Fruit fly (Drosophila melanogaster): ENCODE results near the gene Nup43.

Nup43 gene

DNA sequence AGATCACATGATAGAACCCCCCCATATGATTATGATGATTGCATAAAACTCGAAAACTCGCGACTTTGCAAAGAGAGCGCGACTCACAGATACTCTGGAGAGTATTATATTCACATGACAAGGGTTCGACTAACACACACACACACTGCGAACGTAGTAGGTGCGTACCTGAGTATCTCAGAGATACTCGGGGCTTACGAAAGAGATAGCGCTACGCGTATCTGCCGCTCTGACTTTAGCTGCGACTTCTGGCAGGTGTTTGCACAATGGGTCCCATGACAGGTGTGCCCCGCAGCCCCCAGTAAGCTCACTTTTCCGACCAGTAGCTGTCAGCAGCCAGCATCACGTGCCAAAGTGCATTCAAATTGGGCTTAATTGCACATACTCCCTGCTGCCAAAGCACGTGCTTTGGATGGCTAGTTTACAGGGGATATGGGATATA, 32.0 kb downstream of the Nup43 start (continued):
- TF ChIP-seq CG1621 (tag; optimal IDR thresholded peaks at IDR 0.05) (no peak), CG8632 (GFP tag; optimal IDR thresholded peaks at IDR 0.05) (no peak), Blimp-1 (GFP tag; optimal IDR thresholded peaks at IDR 0.05) (no peak), CG6808 (GFP tag; optimal IDR thresholded peaks at IDR 0.05) (peak; percentile 3), eg (GFP tag; IDR thresholded peaks at IDR 0.05) (no peak), CG32006 (GFP tag; optimal IDR thresholded peaks at IDR 0.05) (no peak), fkh (GFP tag; optimal IDR thresholded peaks at IDR 0.05) (peak; percentile 76), CG8119 (GFP tag; IDR thresholded peaks at IDR 0.05) (no peak), svp (GFP tag) (no peak), Lpt (GFP tag; optimal IDR thresholded peaks at IDR 0.05) (no peak), Ets96B (tag; optimal IDR thresholded peaks at IDR 0.05) (no peak), CG16779 (tag; optimal IDR thresholded peaks at IDR 0.05) (no peak)

DNA sequence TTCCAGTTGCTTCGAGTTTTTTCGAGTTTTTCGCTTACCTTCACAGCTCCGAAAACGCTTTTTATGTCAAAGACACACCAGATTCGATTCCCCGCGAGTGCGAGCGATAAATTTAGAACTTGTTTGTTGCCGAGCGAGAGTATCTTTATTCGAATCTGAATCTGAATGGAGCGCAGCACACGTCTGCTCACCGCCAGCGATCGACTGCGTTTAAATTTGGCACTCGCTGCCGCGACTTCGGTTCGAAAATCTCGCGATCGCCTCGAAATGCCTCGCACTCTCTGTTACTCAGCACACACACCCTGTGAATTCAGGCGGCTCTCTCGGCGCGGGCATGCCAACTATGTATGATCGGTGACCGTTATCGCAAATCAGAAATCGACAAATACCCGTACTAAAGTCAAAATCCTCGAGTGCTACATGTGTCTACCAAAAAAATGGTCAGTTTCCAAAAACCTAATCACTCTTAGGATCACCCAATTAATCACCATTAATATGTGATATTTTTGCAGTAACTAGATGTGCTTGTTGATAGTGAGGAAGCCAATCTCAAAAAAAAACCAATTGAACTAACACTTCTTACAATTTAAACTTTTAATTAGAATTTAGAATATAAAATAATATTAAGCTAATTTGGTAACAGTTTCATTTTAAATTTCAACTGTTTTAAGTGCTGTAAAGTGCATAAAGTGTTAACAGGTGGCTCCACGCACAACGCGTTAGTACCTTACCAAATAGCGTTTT, 32.7 kb downstream of the Nup43 start, which contains the start of gene Vha100-2:
TSS of gene Vha100-2 (minus strand) at position 216 of the 744 bp plus-strand sequence.
- TF ChIP-seq CG6854 (GFP tag; optimal IDR thresholded peaks at IDR 0.05), result peak; percentile 59
- TF ChIP-seq Met (GFP tag; optimal IDR thresholded peaks at IDR 0.05), result peak; percentile 42
- no peak for TF ChIP-seq CG8319 (GFP tag; optimal IDR thresholded peaks at IDR 0.05)
- peak; percentile 52 for TF ChIP-seq fd85E (GFP tag; optimal IDR thresholded peaks at IDR 0.05)
- no peak for TF ChIP-seq ss (GFP tag; optimal IDR thresholded peaks at IDR 0.05)
- TF ChIP-seq CG11762 (GFP tag; optimal IDR thresholded peaks at IDR 0.05; ENCODE audit: insufficient read depth), result no peak
- no peak for TF ChIP-seq CG11902 (GFP tag; optimal IDR thresholded peaks at IDR 0.05)
- TF ChIP-seq Blimp-1 (GFP tag; optimal IDR thresholded peaks at IDR 0.05), result no peak
- no peak for TF ChIP-seq pdm3 (GFP tag; optimal IDR thresholded peaks at IDR 0.05)
- TF ChIP-seq Hr39 (GFP tag; optimal IDR thresholded peaks at IDR 0.05), result no peak
- peak; percentile 29 for TF ChIP-seq CG34406 (GFP tag; optimal IDR thresholded peaks at IDR 0.05)
- no peak for TF ChIP-seq CG4318 (GFP tag; optimal IDR thresholded peaks at IDR 0.05)
- no peak for TF ChIP-seq dac (GFP tag; optimal IDR thresholded peaks at IDR 0.05)
- no peak for TF ChIP-seq topi (GFP tag; optimal IDR thresholded peaks at IDR 0.05)
- no peak for TF ChIP-seq cyc (GFP tag; optimal IDR thresholded peaks at IDR 0.05)
- TF ChIP-seq CG10631 (GFP tag; optimal IDR thresholded peaks at IDR 0.05), result no peak
- peak; percentile 32 for TF ChIP-seq CG16779 (tag; optimal IDR thresholded peaks at IDR 0.05)
- TF ChIP-seq CG1621 (tag; optimal IDR thresholded peaks at IDR 0.05), result no peak
- peak; percentile 44; the same call in 1 of the 2 replicates for TF ChIP-seq CG15336 (GFP tag; IDR thresholded peaks at IDR 0.05)
- TF ChIP-seq Sox14 (GFP tag; optimal IDR thresholded peaks at IDR 0.05), result peak; percentile 69
- peak; percentile 53 for TF ChIP-seq CG3919 (GFP tag; optimal IDR thresholded peaks at IDR 0.05)
- peak; percentile 60 for TF ChIP-seq eg (GFP tag; IDR thresholded peaks at IDR 0.05)
- TF ChIP-seq CG7368 (GFP tag; optimal IDR thresholded peaks at IDR 0.05), result peak; percentile 27
- no peak for TF ChIP-seq CG3032 (tag; optimal IDR thresholded peaks at IDR 0.05)
- peak; percentile 11 for TF ChIP-seq acj6 (GFP tag; optimal IDR thresholded peaks at IDR 0.05)
- TF ChIP-seq net (GFP tag; optimal IDR thresholded peaks at IDR 0.05), result no peak
- peak; percentile 20 for TF ChIP-seq CG31627 (GFP tag; optimal IDR thresholded peaks at IDR 0.05)
- TF ChIP-seq CG8632 (GFP tag; optimal IDR thresholded peaks at IDR 0.05), result peak; percentile 23
- no peak for TF ChIP-seq Smox (GFP tag; optimal IDR thresholded peaks at IDR 0.05)
- TF ChIP-seq dsx (GFP tag; optimal IDR thresholded peaks at IDR 0.05; ENCODE audit: poor library complexity, severe bottlenecking), result peak; percentile 80
- no peak for TF ChIP-seq spab (GFP tag; optimal IDR thresholded peaks at IDR 0.05)
- TF ChIP-seq CG32006 (GFP tag; optimal IDR thresholded peaks at IDR 0.05), result peak; percentile 30
- TF ChIP-seq fd59A (GFP tag; optimal IDR thresholded peaks at IDR 0.05), result no peak
- TF ChIP-seq Hr4 (GFP tag; optimal IDR thresholded peaks at IDR 0.05), result peak; percentile 45
- TF ChIP-seq lz (GFP tag; optimal IDR thresholded peaks at IDR 0.05), result peak; percentile 18
- peak; percentile 34 for TF ChIP-seq vri (GFP tag; optimal IDR thresholded peaks at IDR 0.05)
- peak; percentile 27 for TF ChIP-seq CG6808 (GFP tag; optimal IDR thresholded peaks at IDR 0.05)
- TF ChIP-seq achi (GFP tag; optimal IDR thresholded peaks at IDR 0.05), result no peak
- no peak for TF ChIP-seq Ets96B (tag; optimal IDR thresholded peaks at IDR 0.05)
- TF ChIP-seq CG6276 (GFP tag; optimal IDR thresholded peaks at IDR 0.05), result peak; percentile 19
- peak; percentile 42 for TF ChIP-seq OdsH (GFP tag; optimal IDR thresholded peaks at IDR 0.05)
- TF ChIP-seq esn (GFP tag; optimal IDR thresholded peaks at IDR 0.05), result peak; percentile 13
- TF ChIP-seq salr (GFP tag; optimal IDR thresholded peaks at IDR 0.05), result no peak
- TF ChIP-seq CG8119 (GFP tag; IDR thresholded peaks at IDR 0.05), result peak; percentile 51; the same call in 1 of the 3 replicates
- no peak for TF ChIP-seq fkh (GFP tag; optimal IDR thresholded peaks at IDR 0.05)

Measured in whole organism, prepupa.